Fruit fly (Drosophila melanogaster): ENCODE results near the gene Uggt.

The Uggt gene

dm6 chr3L:18860467-18860866 lies 12.1 kb upstream of the Uggt start:
- TF ChIP-seq Ets98B (GFP tag; IDR thresholded peaks at IDR 0.05): no peak
- no peak for TF ChIP-seq CG9948 (tag; optimal IDR thresholded peaks at IDR 0.05)
- no peak for TF ChIP-seq CG17806 (tag; optimal IDR thresholded peaks at IDR 0.05)
- TF ChIP-seq gl (tag; optimal IDR thresholded peaks at IDR 0.05): no peak
- no peak for TF ChIP-seq fd96Ca (GFP tag; IDR thresholded peaks at IDR 0.05)
- no peak for TF ChIP-seq CG34367 (tag; optimal IDR thresholded peaks at IDR 0.05)
- TF ChIP-seq CG13204 (GFP tag; optimal IDR thresholded peaks at IDR 0.05): no peak
- TF ChIP-seq EcR (GFP tag; optimal IDR thresholded peaks at IDR 0.05): no peak
- no peak for TF ChIP-seq CG8159 (tag; optimal IDR thresholded peaks at IDR 0.05)
- no peak for TF ChIP-seq CG10348 (GFP tag; IDR thresholded peaks at IDR 0.05)
- TF ChIP-seq CG8301 (tag; optimal IDR thresholded peaks at IDR 0.05): no peak
- TF ChIP-seq Pif1A (GFP tag; optimal IDR thresholded peaks at IDR 0.05): no peak
- no peak for TF ChIP-seq CG12605 (GFP tag; IDR thresholded peaks at IDR 0.05)
- TF ChIP-seq rn (GFP tag; IDR thresholded peaks at IDR 0.05): no peak
- TF ChIP-seq CG15710 (tag; optimal IDR thresholded peaks at IDR 0.05): no peak

dm6 chr3L:18861893-18862292 lies 10.7 kb upstream of the Uggt start:
- TF ChIP-seq Pif1A (GFP tag; optimal IDR thresholded peaks at IDR 0.05) (no peak), Pif1B (GFP tag; optimal IDR thresholded peaks at IDR 0.05) (no peak), gl (tag; optimal IDR thresholded peaks at IDR 0.05) (no peak), D1 (tag; optimal IDR thresholded peaks at IDR 0.05) (no peak), CG12605 (GFP tag; IDR thresholded peaks at IDR 0.05) (no peak), EcR (GFP tag; optimal IDR thresholded peaks at IDR 0.05) (no peak), fd96Ca (GFP tag; IDR thresholded peaks at IDR 0.05) (no peak), CG32121 (GFP tag; IDR thresholded peaks at IDR 0.05) (no peak), CG15710 (tag; optimal IDR thresholded peaks at IDR 0.05) (no peak), rn (GFP tag; IDR thresholded peaks at IDR 0.05) (no peak)

- TF ChIP-seq CG13204 (GFP tag; optimal IDR thresholded peaks at IDR 0.05) (no peak), CG8301 (tag; optimal IDR thresholded peaks at IDR 0.05) (no peak), Ets98B (GFP tag; IDR thresholded peaks at IDR 0.05) (no peak), fd96Ca (GFP tag; IDR thresholded peaks at IDR 0.05) (no peak), CG10348 (GFP tag; IDR thresholded peaks at IDR 0.05) (no peak), CG4496 (GFP tag; IDR thresholded peaks at IDR 0.05) (no peak), gl (tag; optimal IDR thresholded peaks at IDR 0.05) (no peak), EcR (GFP tag; optimal IDR thresholded peaks at IDR 0.05) (no peak), CG34367 (tag; optimal IDR thresholded peaks at IDR 0.05) (no peak), CG14655 (GFP tag; optimal IDR thresholded peaks at IDR 0.05) (no peak), rn (GFP tag; IDR thresholded peaks at IDR 0.05) (no peak), Pif1A (GFP tag; optimal IDR thresholded peaks at IDR 0.05) (no peak), CG17806 (tag; optimal IDR thresholded peaks at IDR 0.05) (no peak), CG12605 (GFP tag; IDR thresholded peaks at IDR 0.05) (no peak)
Measured at dm6 chr3L:18863327-18863726, 9.2 kb upstream of the Uggt start, which contains the start of gene CG6865. TSS of gene CG6865 (plus strand) at chr3L:18863647.

- TF ChIP-seq CG4496 (GFP tag; IDR thresholded peaks at IDR 0.05): no peak
- TF ChIP-seq D1 (tag; optimal IDR thresholded peaks at IDR 0.05): no peak
- no peak for TF ChIP-seq CG10348 (GFP tag; IDR thresholded peaks at IDR 0.05)
- TF ChIP-seq CG13204 (GFP tag; optimal IDR thresholded peaks at IDR 0.05): no peak
- no peak for TF ChIP-seq gl (tag; optimal IDR thresholded peaks at IDR 0.05)
- TF ChIP-seq rn (GFP tag; IDR thresholded peaks at IDR 0.05): no peak
- TF ChIP-seq CG8159 (tag; optimal IDR thresholded peaks at IDR 0.05): no peak
- TF ChIP-seq CG32121 (GFP tag; IDR thresholded peaks at IDR 0.05): no peak
- TF ChIP-seq CG9948 (tag; optimal IDR thresholded peaks at IDR 0.05): no peak
- no peak for TF ChIP-seq Pif1A (GFP tag; optimal IDR thresholded peaks at IDR 0.05)
- no peak for TF ChIP-seq Snoo (tag; optimal IDR thresholded peaks at IDR 0.05)
- TF ChIP-seq CG34367 (tag; optimal IDR thresholded peaks at IDR 0.05): no peak
- TF ChIP-seq CG17806 (tag; optimal IDR thresholded peaks at IDR 0.05): no peak
- no peak for TF ChIP-seq CG8301 (tag; optimal IDR thresholded peaks at IDR 0.05)
- no peak for TF ChIP-seq CG12605 (GFP tag; IDR thresholded peaks at IDR 0.05)
- no peak for TF ChIP-seq EcR (GFP tag; optimal IDR thresholded peaks at IDR 0.05)
- TF ChIP-seq Ets98B (GFP tag; IDR thresholded peaks at IDR 0.05): no peak
- no peak for TF ChIP-seq Pif1B (GFP tag; optimal IDR thresholded peaks at IDR 0.05)
- no peak for TF ChIP-seq CG14655 (GFP tag; optimal IDR thresholded peaks at IDR 0.05)
- no peak for TF ChIP-seq fd96Ca (GFP tag; IDR thresholded peaks at IDR 0.05)
Measured at dm6 chr3L:18865447-18866367, 6.8 kb upstream of the Uggt start, which contains the start of gene CG14074. TSS of gene CG14074 (plus strand) at chr3L:18866225.

- TF ChIP-seq CG13204 (GFP tag; optimal IDR thresholded peaks at IDR 0.05): no peak
- TF ChIP-seq CG17806 (tag; optimal IDR thresholded peaks at IDR 0.05): peak; percentile 83
- peak; percentile 90 for TF ChIP-seq CG32121 (GFP tag; IDR thresholded peaks at IDR 0.05)
- peak; percentile 80 for TF ChIP-seq CG8301 (tag; optimal IDR thresholded peaks at IDR 0.05)
- peak; percentile 81 for TF ChIP-seq Snoo (tag; optimal IDR thresholded peaks at IDR 0.05)
- TF ChIP-seq EcR (GFP tag; optimal IDR thresholded peaks at IDR 0.05): no peak
- peak; percentile 96 for TF ChIP-seq Ets98B (GFP tag; IDR thresholded peaks at IDR 0.05)
- peak; percentile 92 for TF ChIP-seq CG12605 (GFP tag; IDR thresholded peaks at IDR 0.05)
- peak; percentile 70 for TF ChIP-seq CG34367 (tag; optimal IDR thresholded peaks at IDR 0.05)
- TF ChIP-seq Pif1A (GFP tag; optimal IDR thresholded peaks at IDR 0.05): peak; percentile 76
- TF ChIP-seq Pif1B (GFP tag; optimal IDR thresholded peaks at IDR 0.05): peak; percentile 82
- no peak for TF ChIP-seq CG14655 (GFP tag; optimal IDR thresholded peaks at IDR 0.05)
- 0 out of 2 replicates have a peak, but pooled peaks have one; percentile 26 for TF ChIP-seq CG10348 (GFP tag; IDR thresholded peaks at IDR 0.05)
- TF ChIP-seq CG4496 (GFP tag; IDR thresholded peaks at IDR 0.05): peak; percentile 93
- no peak for TF ChIP-seq gl (tag; optimal IDR thresholded peaks at IDR 0.05)
- TF ChIP-seq CG9948 (tag; optimal IDR thresholded peaks at IDR 0.05): peak; percentile 70
- TF ChIP-seq D1 (tag; optimal IDR thresholded peaks at IDR 0.05): peak; percentile 46
- TF ChIP-seq rn (GFP tag; IDR thresholded peaks at IDR 0.05): no peak; the same call in 1 of the 2 replicates
- TF ChIP-seq fd96Ca (GFP tag; IDR thresholded peaks at IDR 0.05): no peak; the same call in 2 of the 3 replicates
- TF ChIP-seq CG15710 (tag; optimal IDR thresholded peaks at IDR 0.05): peak; percentile 75
- TF ChIP-seq CG8159 (tag; optimal IDR thresholded peaks at IDR 0.05): peak; percentile 79
Measured at dm6 chr3L:18867521-18867920, 5.0 kb upstream of the Uggt start, which contains the start of gene Dysb. TSS of gene Dysb (plus strand) at chr3L:18867771.

Measured in whole organism, pupa.